Fruit fly (Drosophila melanogaster) whole organism, embryonic: ENCODE measurements around the gene Tcs3.
A peak's percentile ranks its signal among the peaks of the same experiment; 100 is the strongest.

ENCODE experiments used
- BtbVII ChIP-seq: fragments of 200-800 bp; sonication (Bioruptor generic); optimal IDR thresholded peaks from 3 replicates; lab custom pipeline; 2017; ENCODE audit warnings: missing biosample characterization, mild to moderate bottlenecking, missing genetic modification characterization
- CG1024 ChIP-seq: fragments of 200-800 bp; sonication (Bioruptor generic); IDR thresholded peaks from 2 replicates; pipeline ENCODE4 v1.3.6; 2022; ENCODE audit warnings: missing biosample characterization, missing genetic modification characterization
- CG10267 ChIP-seq: fragments of 200-800 bp; sonication (Bioruptor generic); optimal IDR thresholded peaks from 2 replicates; lab custom pipeline; 2018; ENCODE audit warnings: missing biosample characterization, mild to moderate bottlenecking, missing genetic modification characterization, moderate library complexity
- CG10321 ChIP-seq: fragments of 200-800 bp; sonication (Bioruptor generic); IDR thresholded peaks from 2 replicates; pipeline ENCODE4 v1.3.6; 2022; ENCODE audit warnings: missing biosample characterization, missing genetic modification characterization
- CG10366 ChIP-seq: fragments of 200-800 bp; sonication (Bioruptor generic); IDR thresholded peaks from 2 replicates; pipeline ENCODE4 v1.3.6; 2022; ENCODE audit warnings: missing biosample characterization, missing genetic modification characterization
- CG11398 ChIP-seq: fragments of 200-800 bp; sonication (Bioruptor generic); optimal IDR thresholded peaks from 2 replicates; lab custom pipeline; 2016; ENCODE audit warnings: missing biosample characterization, missing genetic modification characterization
- CG13424 ChIP-seq: fragments of 200-800 bp; sonication (Bioruptor generic); optimal IDR thresholded peaks from 2 replicates; lab custom pipeline; 2019; ENCODE audit warnings: missing biosample characterization, mild to moderate bottlenecking, missing genetic modification characterization, moderate library complexity
- CG15011 ChIP-seq: fragments of 200-800 bp; sonication (Bioruptor generic); optimal IDR thresholded peaks from 3 replicates; lab custom pipeline; 2018; ENCODE audit warnings: missing biosample characterization, mild to moderate bottlenecking, missing genetic modification characterization
- CG1603 ChIP-seq: fragments of 200-800 bp; sonication (Bioruptor generic); optimal IDR thresholded peaks from 2 replicates; lab custom pipeline; 2019; ENCODE audit warnings: missing biosample characterization, mild to moderate bottlenecking, missing genetic modification characterization, moderate library complexity
- CG17186 ChIP-seq: fragments of 200-800 bp; sonication (Bioruptor generic); optimal IDR thresholded peaks from 3 replicates; lab custom pipeline; 2017; ENCODE audit warnings: missing biosample characterization, missing genetic modification reagents, missing genetic modification characterization
- CG17802 ChIP-seq: fragments of 200-800 bp; sonication (Bioruptor generic); optimal IDR thresholded peaks from 2 replicates; lab custom pipeline; 2018; ENCODE audit warnings: missing biosample characterization, mild to moderate bottlenecking, missing genetic modification characterization, moderate library complexity
- CG1832 ChIP-seq: fragments of 200-800 bp; sonication (Bioruptor generic); optimal IDR thresholded peaks from 2 replicates; lab custom pipeline; 2017; ENCODE audit warnings: missing biosample characterization, mild to moderate bottlenecking, missing genetic modification characterization, inconsistent platforms
- CG18619 ChIP-seq: fragments of 200-800 bp; sonication (Bioruptor generic); optimal IDR thresholded peaks from 3 replicates; lab custom pipeline; 2017; ENCODE audit warnings: missing biosample characterization, mild to moderate bottlenecking, missing genetic modification characterization
- CG33557 ChIP-seq: fragments of 200-800 bp; sonication (Bioruptor generic); optimal IDR thresholded peaks from 2 replicates; lab custom pipeline; 2019; ENCODE audit warnings: missing biosample characterization, mild to moderate bottlenecking, missing genetic modification characterization, moderate library complexity
- CG34422 ChIP-seq: fragments of 200-800 bp; sonication (Bioruptor generic); IDR thresholded peaks from 3 replicates; pipeline ENCODE4 v1.3.6; 2022; ENCODE audit warnings: missing biosample characterization, missing genetic modification characterization
- CG3995 ChIP-seq: fragments of 200-800 bp; sonication (Bioruptor generic); optimal IDR thresholded peaks from 3 replicates; lab custom pipeline; 2016; ENCODE audit warnings: missing biosample characterization, missing genetic modification characterization
- CG4328 ChIP-seq: fragments of 200-800 bp; sonication (Bioruptor generic); optimal IDR thresholded peaks from 3 replicates; lab custom pipeline; 2017; ENCODE audit warnings: missing biosample characterization, missing genetic modification reagents, missing genetic modification characterization
- CG5245 ChIP-seq: fragments of 200-800 bp; sonication (Bioruptor generic); optimal IDR thresholded peaks from 3 replicates; lab custom pipeline; 2016; ENCODE audit warnings: missing biosample characterization, missing genetic modification characterization
- CG7556 ChIP-seq: fragments of 200-800 bp; sonication (Bioruptor generic); optimal IDR thresholded peaks from 2 replicates; lab custom pipeline; 2017; ENCODE audit warnings: missing biosample characterization, mild to moderate bottlenecking, missing genetic modification characterization
- CG7987 ChIP-seq: fragments of 200-800 bp; sonication (Bioruptor generic); optimal IDR thresholded peaks from 2 replicates; lab custom pipeline; 2018; ENCODE audit warnings: missing biosample characterization, mild to moderate bottlenecking, missing genetic modification characterization, moderate library complexity
- CG8290 ChIP-seq, 3 experiments: fragments of 200-800 bp; sonication (Bioruptor generic); optimal IDR thresholded peaks; 2 replicates each; lab custom pipeline; 2016 to 2019; ENCODE audit warnings: missing biosample characterization in 3 of 3, missing genetic modification characterization in 3 of 3, mild to moderate bottlenecking in 2 of 3, moderate library complexity in 1 of 3
- CkIIα-i1 ChIP-seq: fragments of 200-800 bp; sonication (Bioruptor generic); IDR thresholded peaks from 2 replicates; pipeline ENCODE4 v1.3.6; 2022; ENCODE audit warnings: missing biosample characterization, missing genetic modification characterization
- CoRest ChIP-seq: fragments of 200-800 bp; sonication (Bioruptor generic); optimal IDR thresholded peaks from 3 replicates; lab custom pipeline; 2018; ENCODE audit warnings: missing biosample characterization, mild to moderate bottlenecking, missing genetic modification characterization, moderate library complexity
- D ChIP-seq, 2 experiments: fragments of 200-800 bp in 1 of 2; fragments of >200 bp in 1 of 2; sonication (Bioruptor generic) in 1 of 2; optimal IDR thresholded peaks; 2 replicates in 1 of 2; 3 replicates in 1 of 2; lab custom pipeline; 2017; ENCODE audit warnings: mild to moderate bottlenecking in 1 of 2, missing biosample characterization in 1 of 2, missing genetic modification characterization in 1 of 2, missing genetic modification reagents in 1 of 2
- Drgx ChIP-seq: fragments of 200-800 bp; sonication (Bioruptor generic); IDR thresholded peaks from 2 replicates; pipeline ENCODE4 v1.3.6; 2022; ENCODE audit warnings: missing biosample characterization, missing genetic modification characterization
- E2f1 ChIP-seq: fragments of 200-800 bp; sonication (Bioruptor generic); IDR thresholded peaks from 2 replicates; pipeline ENCODE4 v1.3.6; 2022; ENCODE audit warnings: missing biosample characterization, missing genetic modification characterization
- HLH3B ChIP-seq: fragments of 200-800 bp; sonication (Bioruptor generic); IDR thresholded peaks from 2 replicates; pipeline ENCODE4 v1.3.6; 2022; ENCODE audit warnings: missing biosample characterization, missing genetic modification characterization
- Lhr ChIP-seq: fragments of 200-800 bp; sonication (Bioruptor generic); optimal IDR thresholded peaks from 3 replicates; lab custom pipeline; 2017; ENCODE audit warnings: mild to moderate bottlenecking, missing biosample characterization, missing genetic modification reagents, missing genetic modification characterization
- Lpt ChIP-seq: fragments of >200 bp; optimal IDR thresholded peaks from 2 replicates; lab custom pipeline; 2018; ENCODE audit warnings: missing biosample characterization, missing genetic modification characterization
- NFAT ChIP-seq: fragments of 200-800 bp; sonication (Bioruptor generic); IDR thresholded peaks from 2 replicates; pipeline ENCODE4 v1.3.6; 2022; ENCODE audit warnings: missing biosample characterization, missing genetic modification characterization
- Neu2 ChIP-seq: fragments of 200-800 bp; sonication (Bioruptor generic); optimal IDR thresholded peaks from 3 replicates; lab custom pipeline; 2016; ENCODE audit warnings: missing biosample characterization, missing genetic modification characterization, borderline replicate concordance
- Ptx1 ChIP-seq: fragments of 200-800 bp; sonication (Bioruptor generic); IDR thresholded peaks from 2 replicates; pipeline ENCODE4 v1.3.6; 2022; ENCODE audit warnings: missing biosample characterization, missing genetic modification characterization
- Sry-δ ChIP-seq: fragments of 200-800 bp; sonication (Bioruptor generic); optimal IDR thresholded peaks from 2 replicates; lab custom pipeline; 2016; ENCODE audit warnings: missing biosample characterization, missing genetic modification characterization
- abd-A ChIP-seq: fragments of 200-800 bp; sonication (Bioruptor generic); optimal IDR thresholded peaks from 3 replicates; lab custom pipeline; 2019; ENCODE audit warnings: missing biosample characterization, mild to moderate bottlenecking, missing genetic modification characterization, moderate library complexity
- aop ChIP-seq: fragments of 200-800 bp; sonication (Bioruptor generic); IDR thresholded peaks from 2 replicates; pipeline ENCODE4 v1.3.6; 2022; ENCODE audit warnings: missing biosample characterization, missing genetic modification characterization
- bigmax ChIP-seq: fragments of 200-800 bp; sonication (Bioruptor generic); optimal IDR thresholded peaks from 2 replicates; lab custom pipeline; 2018; ENCODE audit warnings: missing biosample characterization, mild to moderate bottlenecking, missing genetic modification characterization
- danr ChIP-seq: fragments of 200-800 bp; sonication (Bioruptor generic); IDR thresholded peaks from 2 replicates; pipeline ENCODE4 v1.3.6; 2022; ENCODE audit warnings: missing biosample characterization, missing genetic modification characterization
- ems ChIP-seq: fragments of 200-800 bp; sonication (Bioruptor generic); optimal IDR thresholded peaks from 3 replicates; lab custom pipeline; 2016; ENCODE audit warnings: missing biosample characterization, missing genetic modification characterization
- fd96Cb ChIP-seq: fragments of 200-800 bp; sonication (Bioruptor generic); optimal IDR thresholded peaks from 2 replicates; lab custom pipeline; 2018; ENCODE audit warnings: missing biosample characterization, mild to moderate bottlenecking, missing genetic modification characterization, moderate library complexity
- h ChIP-seq: fragments of >200 bp; optimal IDR thresholded peaks from 2 replicates; lab custom pipeline; 2017
- lmd ChIP-seq: fragments of 200-800 bp; sonication (Bioruptor generic); IDR thresholded peaks from 2 replicates; pipeline ENCODE4 v1.3.6; 2022; ENCODE audit warnings: missing biosample characterization, missing genetic modification characterization
- lola ChIP-seq, 3 experiments: fragments of >200 bp in 2 of 3; fragments of 200-800 bp in 1 of 3; sonication (Bioruptor generic) in 1 of 3; optimal IDR thresholded peaks; 2 replicates each; lab custom pipeline; 2017 to 2019; ENCODE audit warnings: missing biosample characterization in 3 of 3, missing genetic modification characterization in 3 of 3, mild to moderate bottlenecking in 1 of 3, moderate library complexity in 1 of 3
- maf-S ChIP-seq: fragments of 200-800 bp; sonication (Bioruptor generic); optimal IDR thresholded peaks from 2 replicates; lab custom pipeline; 2016; ENCODE audit warnings: missing biosample characterization, missing genetic modification characterization
- pb ChIP-seq: fragments of 200-800 bp; sonication (Bioruptor generic); optimal IDR thresholded peaks from 3 replicates; lab custom pipeline; 2016; ENCODE audit warnings: missing biosample characterization, missing genetic modification characterization
- pita ChIP-seq: fragments of 200-800 bp; sonication (Bioruptor generic); optimal IDR thresholded peaks from 2 replicates; lab custom pipeline; 2017; ENCODE audit warnings: missing biosample characterization, mild to moderate bottlenecking, missing genetic modification characterization
- row ChIP-seq: fragments of 200-800 bp; sonication (Bioruptor generic); IDR thresholded peaks from 3 replicates; pipeline ENCODE4 v1.3.6; 2022; ENCODE audit warnings: missing biosample characterization, missing genetic modification characterization
- sug ChIP-seq: fragments of 200-800 bp; optimal IDR thresholded peaks from 2 replicates; lab custom pipeline; 2019; ENCODE audit warnings: missing biosample characterization, mild to moderate bottlenecking, missing genetic modification characterization, moderate library complexity
- toy ChIP-seq: fragments of 200-800 bp; sonication (Bioruptor generic); IDR thresholded peaks from 2 replicates; pipeline ENCODE4 v1.3.6; 2022; ENCODE audit warnings: missing biosample characterization, missing genetic modification characterization
- vnd ChIP-seq: fragments of 200-800 bp; sonication (Bioruptor generic); IDR thresholded peaks from 3 replicates; pipeline ENCODE4 v1.3.6; 2022; ENCODE audit warnings: missing biosample characterization, missing genetic modification characterization; ENCODE audit not compliant: partially characterized antibody
- zen ChIP-seq: fragments of 200-800 bp; sonication (Bioruptor generic); optimal IDR thresholded peaks from 3 replicates; lab custom pipeline; 2018; ENCODE audit warnings: missing biosample characterization, mild to moderate bottlenecking, missing genetic modification characterization, moderate library complexity
- zfh2 ChIP-seq: fragments of 200-800 bp; sonication (Bioruptor generic); optimal IDR thresholded peaks from 2 replicates; lab custom pipeline; 2016; ENCODE audit warnings: missing biosample characterization, missing genetic modification characterization

Gene Tcs3

DNA sequence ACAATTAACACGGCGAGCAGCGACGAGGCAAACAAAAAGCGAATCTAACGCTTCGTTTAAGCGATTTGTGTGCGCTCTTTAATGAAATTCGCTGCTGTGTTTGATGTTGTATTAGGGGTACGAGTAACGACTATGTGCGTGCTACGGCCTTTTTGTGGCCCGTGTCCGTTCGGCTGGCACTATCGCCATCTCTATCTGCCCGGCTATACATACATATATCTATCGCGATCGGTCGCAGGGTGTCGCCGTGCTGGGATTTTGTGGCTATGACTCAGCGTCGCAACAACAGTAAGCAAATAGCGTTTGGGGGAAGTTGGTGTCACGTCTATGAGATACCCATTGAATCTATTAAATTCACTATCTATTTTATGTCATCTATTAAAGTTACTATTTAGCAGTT is 41.9 kb downstream of the Tcs3 start (continued):
- TF ChIP-seq maf-S (GFP tag; lab: Kevin White, UChicago) = no peak
- no peak for TF ChIP-seq Drgx (GFP tag; lab: Robert Waterston, UW)
- no peak for TF ChIP-seq CG13424 (tag; lab: Kevin White, UChicago)
- TF ChIP-seq CG5245 (GFP tag; lab: Kevin White, UChicago) = no peak
- no peak for TF ChIP-seq vnd (GFP tag; lab: Robert Waterston, UW)
- no peak for TF ChIP-seq pita
- TF ChIP-seq lola (GFP tag; optimal IDR thresholded peaks at IDR 0.05; lab: Kevin White, UChicago) = no peak
- no peak for TF ChIP-seq CG10366
- no peak for TF ChIP-seq h
- TF ChIP-seq pb (GFP tag; lab: Kevin White, UChicago) = no peak
- TF ChIP-seq CG17186 (GFP tag; lab: Kevin White, UChicago) = no peak
- no peak for TF ChIP-seq Ptx1
- TF ChIP-seq CG11398 = no peak
- no peak for TF ChIP-seq BtbVII
- no peak for TF ChIP-seq danr (GFP tag; lab: Robert Waterston, UW)
- TF ChIP-seq CG34422 = no peak
- TF ChIP-seq CG33557 (GFP tag; lab: Kevin White, UChicago) = no peak
- no peak for TF ChIP-seq CG1024 (GFP tag; lab: Robert Waterston, UW)
- no peak for TF ChIP-seq lmd (GFP tag; lab: Robert Waterston, UW)
- TF ChIP-seq D (optimal IDR thresholded peaks at IDR 0.05; lab: Kevin White, UChicago) = no peak
- TF ChIP-seq D (GFP tag; optimal IDR thresholded peaks at IDR 0.05; lab: Kevin White, UChicago) = no peak
- no peak for TF ChIP-seq CkIIα-i1 (GFP tag; lab: Robert Waterston, UW)
- no peak for TF ChIP-seq Lpt (GFP tag; lab: Kevin White, UChicago)
- TF ChIP-seq CG7987 (GFP tag; lab: Kevin White, UChicago) = no peak
- TF ChIP-seq CG17802 (tag; lab: Kevin White, UChicago) = no peak
- TF ChIP-seq row (GFP tag; lab: Robert Waterston, UW) = peak; percentile 43; the same call in 2 of the 3 replicates
- TF ChIP-seq CG7556 (GFP tag; lab: Kevin White, UChicago) = no peak
- no peak for TF ChIP-seq abd-A (tag; lab: Kevin White, UChicago)
- no peak for TF ChIP-seq CG3995
- no peak for TF ChIP-seq zfh2 (GFP tag; lab: Kevin White, UChicago)
- no peak for TF ChIP-seq CG15011 (GFP tag; lab: Kevin White, UChicago)
- TF ChIP-seq CG1603 (tag; lab: Kevin White, UChicago) = no peak
- no peak for TF ChIP-seq E2f1 (GFP tag; lab: Robert Waterston, UW)
- TF ChIP-seq CG1832 (GFP tag; lab: Kevin White, UChicago) = peak; percentile 24
- TF ChIP-seq CG10267 (tag; lab: Kevin White, UChicago) = no peak
- no peak for TF ChIP-seq Lhr (GFP tag; lab: Kevin White, UChicago)
- peak; percentile 5 for TF ChIP-seq sug (tag; lab: Kevin White, UChicago)
- TF ChIP-seq fd96Cb = no peak
- no peak for TF ChIP-seq CG8290 (GFP tag; optimal IDR thresholded peaks at IDR 0.05; lab: Kevin White, UChicago)
- TF ChIP-seq CG8290 (tag; optimal IDR thresholded peaks at IDR 0.05; lab: Kevin White, UChicago) = peak in 1 of 2 experiments; percentile 21
- 0 out of 2 replicates have a peak, but pooled peaks have one; percentile 4 for TF ChIP-seq NFAT (GFP tag; lab: Robert Waterston, UW)
- TF ChIP-seq bigmax = no peak
- no peak for TF ChIP-seq Sry-δ (GFP tag; lab: Kevin White, UChicago)
- TF ChIP-seq CG4328 (GFP tag; lab: Kevin White, UChicago) = no peak
- TF ChIP-seq zen (tag; lab: Kevin White, UChicago) = peak; percentile 11
- peak; percentile 64; the same call in 1 of the 2 replicates for TF ChIP-seq CG10321
- TF ChIP-seq toy (GFP tag; lab: Robert Waterston, UW) = no peak
- no peak for TF ChIP-seq HLH3B
- no peak for TF ChIP-seq Neu2
- no peak for TF ChIP-seq CoRest
- no peak for TF ChIP-seq aop
- no peak for TF ChIP-seq ems (GFP tag; lab: Kevin White, UChicago)
- TF ChIP-seq CG18619 = no peak
